Fruit fly (Drosophila melanogaster) whole organism, embryonic: ENCODE data around the gene Gen.

ENCODE experiments used
- Atf-2 ChIP-seq: fragments of 200-800 bp; sonication (Bioruptor generic); optimal IDR thresholded peaks from 2 replicates; lab custom pipeline; 2016; ENCODE audit warnings: missing biosample characterization, missing genetic modification characterization
- CG31224 ChIP-seq: fragments of 200-800 bp; sonication (Bioruptor generic); IDR thresholded peaks from 2 replicates; pipeline ENCODE4 v1.3.6; 2022; ENCODE audit warnings: missing biosample characterization, missing genetic modification characterization
- CG8089 ChIP-seq: fragments of 200-800 bp; sonication (Bioruptor generic); optimal IDR thresholded peaks from 3 replicates; lab custom pipeline; 2016; ENCODE audit warnings: missing biosample characterization, missing genetic modification characterization
- HLH54F ChIP-seq: fragments of 200-800 bp; sonication (Bioruptor generic); optimal IDR thresholded peaks from 3 replicates; lab custom pipeline; 2016; ENCODE audit warnings: missing biosample characterization, missing genetic modification characterization
- Lpt ChIP-seq: fragments of >200 bp; optimal IDR thresholded peaks from 2 replicates; lab custom pipeline; 2018; ENCODE audit warnings: missing biosample characterization, missing genetic modification characterization
- NfI ChIP-seq: fragments of 200-800 bp; sonication (Bioruptor generic); optimal IDR thresholded peaks from 3 replicates; lab custom pipeline; 2018; ENCODE audit warnings: missing biosample characterization, mild to moderate bottlenecking, missing genetic modification characterization, moderate library complexity
- bowl ChIP-seq: fragments of 200-800 bp; sonication (Bioruptor generic); IDR thresholded peaks from 2 replicates; pipeline ENCODE4 v1.3.6; 2022; ENCODE audit warnings: missing biosample characterization, missing genetic modification characterization
- croc ChIP-seq: fragments of 200-800 bp; sonication (Bioruptor generic); conservative IDR thresholded peaks from 3 replicates; pipeline ENCODE4 v1.3.6; 2022; ENCODE audit warnings: missing biosample characterization, missing genetic modification characterization
- insv ChIP-seq, 2 experiments: fragments of 200-800 bp; sonication (Bioruptor generic); optimal IDR thresholded peaks; 3 replicates each; lab custom pipeline; 2016 to 2018; ENCODE audit warnings: missing biosample characterization in 2 of 2, missing genetic modification characterization in 2 of 2
- psq ChIP-seq: fragments of 200-800 bp; sonication (Bioruptor generic); optimal IDR thresholded peaks from 2 replicates; lab custom pipeline; 2017; ENCODE audit warnings: missing biosample characterization, missing genetic modification characterization
- sr ChIP-seq: fragments of 200-800 bp; sonication (Bioruptor generic); IDR thresholded peaks from 3 replicates; pipeline ENCODE4 v1.3.6; 2022; ENCODE audit warnings: missing biosample characterization, missing genetic modification characterization
- usp ChIP-seq: fragments of >200 bp; optimal IDR thresholded peaks from 2 replicates; lab custom pipeline; 2017; ENCODE audit warnings: missing biosample characterization, missing genetic modification characterization

- TF ChIP-seq bowl (no peak), usp (no peak), HLH54F (GFP tag; lab: Kevin White, UChicago) (peak; percentile 70), croc (GFP tag; lab: Robert Waterston, UW) (no peak), Atf-2 (GFP tag; lab: Kevin White, UChicago) (no peak), CG31224 (GFP tag; lab: Robert Waterston, UW) (0 out of 2 replicates have a peak, but pooled peaks have one; percentile 17), Lpt (no peak), CG8089 (no peak), psq (no peak), sr (peak; percentile 24; the same call in 1 of the 3 replicates), insv (GFP tag; optimal IDR thresholded peaks at IDR 0.05; lab: Kevin White, UChicago) (no peak), NfI (GFP tag; lab: Kevin White, UChicago) (peak; percentile 58)
Observed at dm6 chr3L:5184860-5185639, 32.9 kb upstream of the Gen start.
